Worm (Caenorhabditis elegans): Measurements from ENCODE around the gene Y51H4A.937.
"Not testable (repeated sequence)": the region's sequence is repeated elsewhere in the genome, so short reads cannot be mapped to it uniquely, and the experiment has no call there.

Y51H4A.937 gene

ce11 chrIV:16494007-16494406, 34.5 kb upstream of the Y51H4A.937 start:
- TF ChIP-seq flt-1 (GFP tag; IDR thresholded peaks at IDR 0.05) (no peak), ref-1 (GFP tag; conservative IDR thresholded peaks at IDR 0.05) (no peak), ztf-23 (GFP tag; IDR thresholded peaks at IDR 0.05) (no peak), cog-1 (tag; optimal IDR thresholded peaks at IDR 0.05) (no peak), tab-1 (GFP tag; IDR thresholded peaks at IDR 0.05) (no peak), klf-2 (GFP tag; conservative IDR thresholded peaks at IDR 0.05) (no peak), ztf-29 (GFP tag; IDR thresholded peaks at IDR 0.05) (no peak), med-1 (GFP tag; optimal IDR thresholded peaks at IDR 0.05; ENCODE audit: insufficient read depth) (no peak), T22C8.4 (GFP tag; IDR thresholded peaks at IDR 0.05) (no peak)

ce11 chrIV:16496491-16496890, 32.0 kb upstream of the Y51H4A.937 start:
- TF ChIP-seq ztf-29 (GFP tag; IDR thresholded peaks at IDR 0.05) (no peak), tab-1 (GFP tag; IDR thresholded peaks at IDR 0.05) (no peak)

- TF ChIP-seq ztf-23 (GFP tag; IDR thresholded peaks at IDR 0.05) (peak; percentile 53), flt-1 (GFP tag; IDR thresholded peaks at IDR 0.05) (peak; percentile 28; the same call in 1 of the 2 replicates), ref-1 (GFP tag; conservative IDR thresholded peaks at IDR 0.05) (no peak), tab-1 (GFP tag; IDR thresholded peaks at IDR 0.05) (no peak), cog-1 (tag; optimal IDR thresholded peaks at IDR 0.05) (peak; percentile 89), med-1 (GFP tag; optimal IDR thresholded peaks at IDR 0.05; ENCODE audit: insufficient read depth) (no peak), ztf-29 (GFP tag; IDR thresholded peaks at IDR 0.05) (no peak), T22C8.4 (GFP tag; IDR thresholded peaks at IDR 0.05) (no peak), klf-2 (GFP tag; conservative IDR thresholded peaks at IDR 0.05) (no peak)
Observed at ce11 chrIV:16498031-16498442, 30.4 kb upstream of the Y51H4A.937 start.

- TF ChIP-seq tab-1 (GFP tag; IDR thresholded peaks at IDR 0.05) (no peak), T22C8.4 (GFP tag; IDR thresholded peaks at IDR 0.05) (no peak), cog-1 (tag; optimal IDR thresholded peaks at IDR 0.05) (no peak), med-1 (GFP tag; optimal IDR thresholded peaks at IDR 0.05; ENCODE audit: insufficient read depth) (no peak), ztf-23 (GFP tag; IDR thresholded peaks at IDR 0.05) (no peak), ztf-29 (GFP tag; IDR thresholded peaks at IDR 0.05) (no peak), flt-1 (GFP tag; IDR thresholded peaks at IDR 0.05) (0 out of 2 replicates have a peak, but pooled peaks have one; percentile 36)
Observed at ce11 chrIV:16501855-16502254, 26.6 kb upstream of the Y51H4A.937 start.

- no peak for TF ChIP-seq ref-1 (GFP tag; conservative IDR thresholded peaks at IDR 0.05)
- TF ChIP-seq flt-1 (GFP tag; IDR thresholded peaks at IDR 0.05): no peak
- TF ChIP-seq klf-2 (GFP tag; conservative IDR thresholded peaks at IDR 0.05): no peak
- TF ChIP-seq cog-1 (tag; optimal IDR thresholded peaks at IDR 0.05): no peak
- no peak for TF ChIP-seq med-1 (GFP tag; optimal IDR thresholded peaks at IDR 0.05; ENCODE audit: insufficient read depth)
- TF ChIP-seq tab-1 (GFP tag; IDR thresholded peaks at IDR 0.05): no peak
- no peak for TF ChIP-seq ztf-23 (GFP tag; IDR thresholded peaks at IDR 0.05)
- TF ChIP-seq T22C8.4 (GFP tag; IDR thresholded peaks at IDR 0.05): no peak
- TF ChIP-seq ztf-29 (GFP tag; IDR thresholded peaks at IDR 0.05): no peak
Observed at ce11 chrIV:16502387-16502786, 26.1 kb upstream of the Y51H4A.937 start.

- TF ChIP-seq ref-1 (GFP tag; conservative IDR thresholded peaks at IDR 0.05): no peak
- TF ChIP-seq cog-1 (tag; optimal IDR thresholded peaks at IDR 0.05): no peak
- no peak for TF ChIP-seq med-1 (GFP tag; optimal IDR thresholded peaks at IDR 0.05; ENCODE audit: insufficient read depth)
- no peak for TF ChIP-seq ztf-29 (GFP tag; IDR thresholded peaks at IDR 0.05)
- TF ChIP-seq flt-1 (GFP tag; IDR thresholded peaks at IDR 0.05): no peak
- no peak for TF ChIP-seq klf-2 (GFP tag; conservative IDR thresholded peaks at IDR 0.05)
- no peak for TF ChIP-seq T22C8.4 (GFP tag; IDR thresholded peaks at IDR 0.05)
- TF ChIP-seq ztf-23 (GFP tag; IDR thresholded peaks at IDR 0.05): no peak
- TF ChIP-seq tab-1 (GFP tag; IDR thresholded peaks at IDR 0.05): no peak
Observed at ce11 chrIV:16503049-16503448, 25.4 kb upstream of the Y51H4A.937 start.

ce11 chrIV:16503590-16504217, 24.8 kb upstream of the Y51H4A.937 start:
- TF ChIP-seq tab-1 (GFP tag; IDR thresholded peaks at IDR 0.05): 0 out of 2 replicates have a peak, but pooled peaks have one; percentile 47
- no peak for TF ChIP-seq T22C8.4 (GFP tag; IDR thresholded peaks at IDR 0.05)
- 0 out of 2 replicates have a peak, but pooled peaks have one; percentile 40 for TF ChIP-seq flt-1 (GFP tag; IDR thresholded peaks at IDR 0.05)

- TF ChIP-seq klf-2 (GFP tag; conservative IDR thresholded peaks at IDR 0.05): no peak
- no peak for TF ChIP-seq ztf-29 (GFP tag; IDR thresholded peaks at IDR 0.05)
- TF ChIP-seq med-1 (GFP tag; optimal IDR thresholded peaks at IDR 0.05; ENCODE audit: insufficient read depth): no peak
- TF ChIP-seq ref-1 (GFP tag; conservative IDR thresholded peaks at IDR 0.05): no peak
- TF ChIP-seq cog-1 (tag; optimal IDR thresholded peaks at IDR 0.05): no peak
- TF ChIP-seq ztf-23 (GFP tag; IDR thresholded peaks at IDR 0.05): no peak
- TF ChIP-seq flt-1 (GFP tag; IDR thresholded peaks at IDR 0.05): no peak
- TF ChIP-seq T22C8.4 (GFP tag; IDR thresholded peaks at IDR 0.05): no peak
- TF ChIP-seq tab-1 (GFP tag; IDR thresholded peaks at IDR 0.05): no peak
Observed at ce11 chrIV:16505632-16506203, 22.8 kb upstream of the Y51H4A.937 start, which contains the start of gene zip-7. Gene zip-7, minus strand, starts transcription at chrIV:16505682.

- not testable (repeated sequence) for TF ChIP-seq ref-1 (GFP tag; conservative IDR thresholded peaks at IDR 0.05); T22C8.4 (GFP tag; IDR thresholded peaks at IDR 0.05); tab-1 (GFP tag; IDR thresholded peaks at IDR 0.05)
Observed at ce11 chrIV:16507132-16507531, 21.3 kb upstream of the Y51H4A.937 start, which contains the start of gene Y51H4A.935. Gene Y51H4A.935, minus strand, starts transcription at chrIV:16507232.

ce11 chrIV:16525018-16525417, 3.5 kb upstream of the Y51H4A.937 start:
- TF ChIP-seq klf-2 (GFP tag; conservative IDR thresholded peaks at IDR 0.05): no peak
- no peak for TF ChIP-seq ztf-23 (GFP tag; IDR thresholded peaks at IDR 0.05)
- TF ChIP-seq cog-1 (tag; optimal IDR thresholded peaks at IDR 0.05): no peak
- TF ChIP-seq T22C8.4 (GFP tag; IDR thresholded peaks at IDR 0.05): no peak
- no peak for TF ChIP-seq flt-1 (GFP tag; IDR thresholded peaks at IDR 0.05)
- no peak for TF ChIP-seq ref-1 (GFP tag; conservative IDR thresholded peaks at IDR 0.05)

Measured in whole organism, midembryonic.